Worm (Caenorhabditis elegans): ENCODE results near the gene C47G2.4.

ce11 chrII:11281177-11281576 is 12.2 kb downstream of the C47G2.4 start:
- TF ChIP-seq unc-39 (tag; optimal IDR thresholded peaks at IDR 0.05) (no peak), sem-2 (GFP tag; optimal IDR thresholded peaks at IDR 0.05) (no peak), nhr-76 (tag; optimal IDR thresholded peaks at IDR 0.05) (no peak), pha-4 (tag; optimal IDR thresholded peaks at IDR 0.05) (no peak), nhr-28 (tag; optimal IDR thresholded peaks at IDR 0.05) (no peak), elt-3 (tag; optimal IDR thresholded peaks at IDR 0.05) (no peak), nhr-237 (tag; optimal IDR thresholded peaks at IDR 0.05) (no peak), ces-1 (GFP tag; optimal IDR thresholded peaks at IDR 0.05) (no peak), unc-62 (GFP tag; optimal IDR thresholded peaks at IDR 0.05) (no peak), mab-5 (tag; optimal IDR thresholded peaks at IDR 0.05) (no peak), lin-13 (tag; optimal IDR thresholded peaks at IDR 0.05) (no peak), snpc-4 (tag; optimal IDR thresholded peaks at IDR 0.05) (no peak)

All from whole organism, mixed stage, embryonic.